Fruit fly (Drosophila melanogaster) whole organism, wandering third instar larva: ENCODE results near the gene CG9577.

Source experiments
- Dfd ChIP-seq: fragments of >200 bp; optimal IDR thresholded peaks from 2 replicates; lab custom pipeline; 2017; ENCODE audit warnings: missing biosample characterization, missing genetic modification characterization
- Dif ChIP-seq: fragments of 200-275, 200-300 bp; sonication (Bioruptor generic); optimal IDR thresholded peaks from 2 replicates; lab custom pipeline; 2018; ENCODE audit warnings: missing biosample characterization, missing genetic modification characterization; ENCODE audit not compliant: partially characterized antibody
- GATAd ChIP-seq: sonication (Bioruptor generic); optimal IDR thresholded peaks from 2 replicates; lab custom pipeline; 2016; ENCODE audit warnings: missing biosample characterization, missing genetic modification characterization
- Jra ChIP-seq: sonication (Bioruptor generic); optimal IDR thresholded peaks from 2 replicates; lab custom pipeline; 2016; ENCODE audit warnings: missing biosample characterization, missing genetic modification characterization
- dl ChIP-seq, 2 experiments: fragments of 175-275, 200-275 bp in 1 of 2; fragments of 200-275 bp in 1 of 2; sonication (Bioruptor generic); optimal IDR thresholded peaks; lab custom pipeline; 2018; ENCODE audit warnings: mild to moderate bottlenecking in 2 of 2, missing biosample characterization in 2 of 2, missing genetic modification characterization in 2 of 2, moderate library complexity in 2 of 2; ENCODE audit not compliant: partially characterized antibody in 2 of 2, insufficient read depth in 1 of 2
- foxo ChIP-seq, 2 experiments: fragments of 200-800 bp; sonication (Bioruptor generic); optimal IDR thresholded peaks; 2 replicates in 1 of 2; 3 replicates in 1 of 2; lab custom pipeline; 2016 to 2017; ENCODE audit warnings: missing biosample characterization in 2 of 2, missing genetic modification characterization in 2 of 2
- jim ChIP-seq: fragments of 175-275, 200-325 bp; sonication (Bioruptor generic); optimal IDR thresholded peaks from 2 replicates; lab custom pipeline; 2016; ENCODE audit warnings: missing biosample characterization, mild to moderate bottlenecking, missing genetic modification characterization
- psq ChIP-seq: fragments of 200-800 bp; sonication (Bioruptor generic); optimal IDR thresholded peaks from 3 replicates; lab custom pipeline; 2017; ENCODE audit warnings: missing biosample characterization, mild to moderate bottlenecking, missing genetic modification characterization, moderate library complexity
- rgr ChIP-seq: fragments of 200-800 bp; sonication (Bioruptor generic); optimal IDR thresholded peaks from 3 replicates; lab custom pipeline; 2016; ENCODE audit warnings: missing biosample characterization, mild to moderate bottlenecking, missing genetic modification characterization
- usp ChIP-seq: fragments of >200 bp; optimal IDR thresholded peaks from 2 replicates; lab custom pipeline; 2017; ENCODE audit warnings: missing biosample characterization, missing genetic modification characterization

- no peak for TF ChIP-seq psq (GFP tag; lab: Kevin White, UChicago)
- no peak for TF ChIP-seq Dfd
- TF ChIP-seq Dif (GFP tag; lab: Kevin White, UChicago), result no peak
- no peak for TF ChIP-seq rgr (GFP tag; lab: Kevin White, UChicago)
- TF ChIP-seq jim (GFP tag; lab: Kevin White, UChicago), result no peak
- TF ChIP-seq dl (GFP tag; optimal IDR thresholded peaks at IDR 0.05; lab: Kevin White, UChicago; ENCODE audit: insufficient read depth in 1 of 2, partially characterized antibody in 2 of 2), result no peak
- no peak for TF ChIP-seq foxo (GFP tag; optimal IDR thresholded peaks at IDR 0.05; lab: Kevin White, UChicago)
- TF ChIP-seq usp (GFP tag; lab: Kevin White, UChicago), result no peak
- peak; percentile 83 for TF ChIP-seq GATAd
- no peak for TF ChIP-seq Jra
These were observed at the start of gene CG9577 for dm6 chrX:20166484-20167038.
